Worm (Caenorhabditis elegans): ENCODE results near the gene gbas-1.
"Not testable (repeated sequence)": the region's sequence is repeated elsewhere in the genome, so short reads cannot be mapped to it uniquely, and the experiment has no call there.

The gbas-1 gene

DNA sequence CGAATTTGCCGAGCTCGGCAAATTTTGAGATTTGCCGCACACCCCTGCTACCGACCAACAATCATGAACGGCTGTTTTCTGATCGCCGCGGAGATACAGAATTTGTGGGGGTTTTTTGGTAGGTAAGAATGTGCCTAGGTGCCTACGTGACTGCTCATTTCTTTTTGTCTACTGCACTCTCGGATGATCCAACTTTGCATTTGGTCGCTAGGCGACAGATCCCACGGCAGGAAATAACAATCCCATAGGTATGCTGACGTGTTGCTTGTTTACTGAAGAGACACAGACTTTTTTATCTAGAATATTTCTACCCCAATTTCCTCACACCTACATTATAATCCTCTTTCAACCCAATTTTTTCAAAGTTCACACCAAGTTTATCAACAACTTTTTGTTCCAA lies 30.3 kb downstream of the gbas-1 start, which contains the start of gene K02F6.8:
K02F6.8 (minus strand) TSS at position 101 of the 400 bp plus-strand sequence.
- not testable (repeated sequence) for TF ChIP-seq arid-1 (GFP tag; conservative IDR thresholded peaks at IDR 0.05); php-3 (GFP tag; IDR thresholded peaks at IDR 0.05); nhr-102 (tag; optimal IDR thresholded peaks at IDR 0.05)

ce11 chrII:2537754-2538153 lies 33.1 kb downstream of the gbas-1 start, which contains the start of gene K02F6.7:
TSS of gene K02F6.7 (minus strand) at chrII:2537854.
- no peak for TF ChIP-seq hif-1 (tag; optimal IDR thresholded peaks at IDR 0.05)
- no peak for TF ChIP-seq attf-4 (tag; optimal IDR thresholded peaks at IDR 0.05)
- TF ChIP-seq fkh-10 (GFP tag; optimal IDR thresholded peaks at IDR 0.05) = no peak
- TF ChIP-seq ceh-28 (tag; optimal IDR thresholded peaks at IDR 0.05) = no peak
- no peak for TF ChIP-seq aha-1 (tag)
- no peak for TF ChIP-seq daf-12 (tag; optimal IDR thresholded peaks at IDR 0.05)
- TF ChIP-seq daf-19 (GFP tag; conservative IDR thresholded peaks at IDR 0.05) = no peak
- TF ChIP-seq ceh-82 (tag; optimal IDR thresholded peaks at IDR 0.05) = no peak
- TF ChIP-seq nhr-111 (GFP tag; optimal IDR thresholded peaks at IDR 0.05) = no peak
- TF ChIP-seq dpl-1 (GFP tag; optimal IDR thresholded peaks at IDR 0.05) = no peak
- TF ChIP-seq zip-11 (GFP tag; IDR thresholded peaks at IDR 0.05) = no peak
- no peak for TF ChIP-seq pha-4 (GFP tag; IDR thresholded peaks at IDR 0.05)
- no peak for TF ChIP-seq pha-4 (tag; optimal IDR thresholded peaks at IDR 0.05)
- no peak for TF ChIP-seq nhr-77 (tag; optimal IDR thresholded peaks at IDR 0.05)
- TF ChIP-seq spr-1 (tag; optimal IDR thresholded peaks at IDR 0.05) = no peak
- no peak for TF ChIP-seq tra-1 (GFP tag; IDR thresholded peaks at IDR 0.05)
- TF ChIP-seq lir-3 (tag; optimal IDR thresholded peaks at IDR 0.05) = no peak
- no peak for TF ChIP-seq nhr-42 (GFP tag; IDR thresholded peaks at IDR 0.05)
- no peak for TF ChIP-seq T20F7.1 (GFP tag; optimal IDR thresholded peaks at IDR 0.05)
- TF ChIP-seq nhr-48 (tag; optimal IDR thresholded peaks at IDR 0.05) = no peak
- TF ChIP-seq ztf-7 (tag; optimal IDR thresholded peaks at IDR 0.05) = no peak

- TF ChIP-seq hmg-1.1 (GFP tag; IDR thresholded peaks at IDR 0.05) (no peak), sdz-12 (GFP tag; optimal IDR thresholded peaks at IDR 0.05) (no peak), nhr-237 (tag; optimal IDR thresholded peaks at IDR 0.05) (no peak), ztf-11 (tag; optimal IDR thresholded peaks at IDR 0.05) (no peak), T26A8.4 (GFP tag; IDR thresholded peaks at IDR 0.05) (no peak), mes-2 (tag; optimal IDR thresholded peaks at IDR 0.05; ENCODE audit: poor library complexity, severe bottlenecking) (no peak), nhr-11 (tag; optimal IDR thresholded peaks at IDR 0.05) (no peak), dmd-9 (GFP tag; IDR thresholded peaks at IDR 0.05) (no peak), madf-5 (GFP tag; IDR thresholded peaks at IDR 0.05) (no peak), aha-1 (tag) (no peak)
These were observed 33.5 kb downstream of the gbas-1 start, which contains the start of gene K02F6.4 for ce11 chrII:2538194-2538593. TSS of gene K02F6.4 (plus strand) at chrII:2538494.

- TF ChIP-seq duxl-1 (tag; optimal IDR thresholded peaks at IDR 0.05; ENCODE audit: poor library complexity) = no peak
- TF ChIP-seq madf-9 (GFP tag; conservative IDR thresholded peaks at IDR 0.05) = no peak
These were observed 41.2 kb downstream of the gbas-1 start, which contains the start of gene K02F6.3 for ce11 chrII:2545925-2546324. TSS of gene K02F6.3 (plus strand) at chrII:2546225.

DNA sequence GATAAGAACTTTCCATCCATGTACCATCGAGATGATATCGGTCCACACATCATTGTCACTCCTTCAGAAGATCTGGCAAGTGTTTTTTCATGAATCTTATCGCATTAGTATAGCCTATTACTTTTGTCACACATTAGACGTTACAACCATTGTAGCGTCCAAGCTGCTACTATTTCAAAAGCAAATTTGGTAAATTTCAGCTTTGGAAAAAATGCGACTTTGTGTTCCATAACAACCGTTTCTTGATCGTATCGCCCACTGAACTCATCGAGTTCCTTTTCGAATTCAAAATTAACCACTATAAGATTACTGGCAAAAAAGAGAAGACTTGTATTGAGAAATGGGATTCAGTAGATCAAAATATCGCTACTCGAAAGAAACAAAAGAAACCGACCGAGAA lies 48.4 kb downstream of the gbas-1 start:
- no peak for TF ChIP-seq hlh-30 (tag; optimal IDR thresholded peaks at IDR 0.05; ENCODE audit: insufficient read depth)
- TF ChIP-seq lsy-2 (tag; optimal IDR thresholded peaks at IDR 0.05) = no peak
- TF ChIP-seq arid-1 (GFP tag; conservative IDR thresholded peaks at IDR 0.05) = no peak
- TF ChIP-seq ces-1 (GFP tag; optimal IDR thresholded peaks at IDR 0.05) = no peak
- peak in 1 of 2 experiments; percentile 90 for TF ChIP-seq unc-62 (GFP tag; optimal IDR thresholded peaks at IDR 0.05 in 1 of 2)
- no peak for TF ChIP-seq unc-62 (tag; optimal IDR thresholded peaks at IDR 0.05)
- no peak for TF ChIP-seq nhr-41 (GFP tag; IDR thresholded peaks at IDR 0.05)
- no peak for TF ChIP-seq lir-3 (tag; optimal IDR thresholded peaks at IDR 0.05)
- TF ChIP-seq ceh-20 (GFP tag; IDR thresholded peaks at IDR 0.05) = no peak
- TF ChIP-seq aha-1 (tag) = peak; percentile 35
